Worm (Caenorhabditis elegans): ENCODE data around the gene slfl-5.

DNA sequence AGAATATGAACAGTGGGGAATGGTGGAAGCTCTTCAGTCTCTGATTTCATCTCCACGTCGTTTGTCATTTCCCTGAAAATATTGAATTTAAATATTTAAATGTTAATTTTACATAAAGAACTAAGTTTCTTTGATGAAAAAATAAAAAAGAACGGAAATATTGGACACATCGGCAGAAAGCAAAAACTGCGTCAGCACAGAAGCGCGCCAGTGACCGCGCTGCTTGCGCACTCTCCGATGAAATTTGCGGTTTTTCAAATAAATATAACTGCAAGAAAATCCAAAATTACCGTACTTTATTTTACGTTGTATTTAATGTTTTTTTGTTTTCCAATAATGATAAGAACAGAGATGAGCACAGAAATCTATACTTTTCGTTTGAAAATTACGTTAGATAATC, 46.7 kb upstream of the slfl-5 start, which contains the start of the genes srpa-68 and srh-16:
- peak; percentile 74 for TF ChIP-seq pha-4 (tag; optimal IDR thresholded peaks at IDR 0.05)
- TF ChIP-seq ces-1 (GFP tag; optimal IDR thresholded peaks at IDR 0.05) = peak; percentile 24
- peak; percentile 94 for TF ChIP-seq mep-1 (tag; optimal IDR thresholded peaks at IDR 0.05)
- TF ChIP-seq lin-13 (tag; optimal IDR thresholded peaks at IDR 0.05) = peak; percentile 82
- no peak for TF ChIP-seq ztf-11 (tag; optimal IDR thresholded peaks at IDR 0.05)
- TF ChIP-seq sptf-1 (tag; optimal IDR thresholded peaks at IDR 0.05) = peak; percentile 88
- peak; percentile 38 for TF ChIP-seq hlh-1 (tag; optimal IDR thresholded peaks at IDR 0.05)
- TF ChIP-seq snpc-4 (tag; optimal IDR thresholded peaks at IDR 0.05) = no peak
- TF ChIP-seq ham-2 (GFP tag; optimal IDR thresholded peaks at IDR 0.05) = no peak
- TF ChIP-seq lsy-2 (tag; optimal IDR thresholded peaks at IDR 0.05) = peak; percentile 87
- TF ChIP-seq blmp-1 (tag; optimal IDR thresholded peaks at IDR 0.05) = no peak
- no peak for TF ChIP-seq zip-8 (tag; optimal IDR thresholded peaks at IDR 0.05)
- TF ChIP-seq unc-39 (tag; optimal IDR thresholded peaks at IDR 0.05) = no peak
- TF ChIP-seq drap-1 (GFP tag; optimal IDR thresholded peaks at IDR 0.05) = peak; percentile 76

Data from whole organism, mixed stage, embryonic.